Worm (Caenorhabditis elegans) whole organism, early embryonic: ENCODE results near the gene rbm-7.
A peak's percentile ranks its signal among the peaks of the same experiment; 100 is the strongest.

Experiments used
- F13C5.2 ChIP-seq: sonication (generic microtip); optimal IDR thresholded peaks from 2 replicates; lab custom pipeline; 2017; ENCODE audit warnings: mild to moderate bottlenecking, missing genetic modification characterization, inconsistent platforms, missing compliant biosample characterization
- ama-1 ChIP-seq: fragments of 150-350 bp; optimal IDR thresholded peaks from 2 replicates; lab custom pipeline; 2014
- ceh-13 ChIP-seq: fragments of 200-800 bp; sonication (Bioruptor generic); optimal IDR thresholded peaks from 2 replicates; lab custom pipeline; 2018; ENCODE audit warnings: mild to moderate bottlenecking, missing genetic modification characterization, missing compliant biosample characterization
- flt-1 ChIP-seq: fragments of 200-800 bp; sonication (Bioruptor generic); IDR thresholded peaks from 2 replicates; pipeline ENCODE4 v1.3.6; 2022; ENCODE audit warnings: missing genetic modification characterization, missing compliant biosample characterization
- hmg-4 ChIP-seq: fragments of 200-800 bp; sonication (Bioruptor generic); optimal IDR thresholded peaks from 2 replicates; lab custom pipeline; 2018; ENCODE audit warnings: mild to moderate bottlenecking, missing genetic modification characterization, missing compliant biosample characterization
- sea-1 ChIP-seq: fragments of 200-800 bp; sonication (Bioruptor generic); conservative IDR thresholded peaks from 2 replicates; pipeline ENCODE4 v1.3.6; 2022; ENCODE audit warnings: missing genetic modification characterization, missing compliant biosample characterization
- tbx-37 ChIP-seq: fragments of 200-800 bp; sonication (Bioruptor generic); conservative IDR thresholded peaks from 2 replicates; pipeline ENCODE4 v1.3.6; 2022; ENCODE audit warnings: missing genetic modification reagents, missing genetic modification characterization, missing compliant biosample characterization

DNA sequence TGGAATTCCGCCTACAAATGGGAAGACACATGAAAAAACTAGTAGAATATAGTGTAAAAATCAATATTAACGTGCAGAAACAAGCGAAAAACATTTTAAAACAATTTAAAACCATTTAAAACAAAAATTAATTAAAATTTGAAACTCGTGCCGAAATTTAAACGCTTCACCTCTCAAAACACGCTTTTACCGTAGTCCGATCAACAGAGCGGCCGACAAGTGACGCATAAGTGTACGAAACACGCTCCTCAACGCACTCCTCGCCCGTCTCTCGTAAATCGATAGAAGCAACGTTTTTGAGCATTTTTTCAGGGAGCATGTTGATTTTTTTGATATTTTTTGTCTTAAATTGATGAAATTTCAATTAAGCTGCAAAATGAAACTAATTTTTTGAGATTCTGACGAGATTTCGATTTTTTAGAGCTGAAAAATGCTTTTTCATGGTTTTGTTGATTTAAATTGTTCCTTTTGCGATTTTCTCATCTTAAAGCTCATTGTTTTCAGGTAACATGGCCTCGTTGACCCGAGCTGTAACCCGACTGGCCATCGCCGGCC is 26.6 kb downstream of the rbm-7 start, which contains the start of gene cox-5A:
- TF ChIP-seq ceh-13 (no peak), ama-1 (lab: Kevin White, UChicago) (no peak), flt-1 (peak; percentile 28; the same call in 1 of the 2 replicates), F13C5.2 (peak; percentile 90), sea-1 (GFP tag; lab: Robert Waterston, UW) (no peak), hmg-4 (GFP tag; lab: Kevin White, UChicago) (peak; percentile 64), tbx-37 (GFP tag; lab: Robert Waterston, UW) (no peak)
